Fruit fly (Drosophila melanogaster) S2 (cell line): Measurements from ENCODE around the gene CG11581.

Source experiments
- CG8478 ChIP-seq: fragments of >200 bp; optimal IDR thresholded peaks from 2 replicates; lab custom pipeline; 2018
- CTCF ChIP-seq, 2 experiments: fragments of >200 bp; optimal IDR thresholded peaks; 2 replicates each; lab custom pipeline; 2018

CG11581 gene

dm6 chrX:14193013-14193412 is 16.3 kb downstream of the CG11581 start, which contains the start of gene yl:
Gene yl (plus strand): TSS chrX:14193214.
- TF ChIP-seq CTCF (optimal IDR thresholded peaks at IDR 0.05; lab: Kevin White, UChicago) (no peak), CG8478 (no peak)

- TF ChIP-seq CTCF (optimal IDR thresholded peaks at IDR 0.05; lab: Kevin White, UChicago), result no peak
- TF ChIP-seq CG8478, result no peak
These were observed 23.3 kb downstream of the CG11581 start, which contains the start of gene CG11590 for dm6 chrX:14199967-14200531. Gene CG11590 (plus strand): TSS chrX:14200178.

- TF ChIP-seq CTCF (optimal IDR thresholded peaks at IDR 0.05; lab: Kevin White, UChicago) (no peak), CG8478 (no peak)
These were observed 24.5 kb downstream of the CG11581 start, which contains the start of gene Prp16 for dm6 chrX:14201178-14201577. Gene Prp16 (plus strand): TSS chrX:14201362.

DNA sequence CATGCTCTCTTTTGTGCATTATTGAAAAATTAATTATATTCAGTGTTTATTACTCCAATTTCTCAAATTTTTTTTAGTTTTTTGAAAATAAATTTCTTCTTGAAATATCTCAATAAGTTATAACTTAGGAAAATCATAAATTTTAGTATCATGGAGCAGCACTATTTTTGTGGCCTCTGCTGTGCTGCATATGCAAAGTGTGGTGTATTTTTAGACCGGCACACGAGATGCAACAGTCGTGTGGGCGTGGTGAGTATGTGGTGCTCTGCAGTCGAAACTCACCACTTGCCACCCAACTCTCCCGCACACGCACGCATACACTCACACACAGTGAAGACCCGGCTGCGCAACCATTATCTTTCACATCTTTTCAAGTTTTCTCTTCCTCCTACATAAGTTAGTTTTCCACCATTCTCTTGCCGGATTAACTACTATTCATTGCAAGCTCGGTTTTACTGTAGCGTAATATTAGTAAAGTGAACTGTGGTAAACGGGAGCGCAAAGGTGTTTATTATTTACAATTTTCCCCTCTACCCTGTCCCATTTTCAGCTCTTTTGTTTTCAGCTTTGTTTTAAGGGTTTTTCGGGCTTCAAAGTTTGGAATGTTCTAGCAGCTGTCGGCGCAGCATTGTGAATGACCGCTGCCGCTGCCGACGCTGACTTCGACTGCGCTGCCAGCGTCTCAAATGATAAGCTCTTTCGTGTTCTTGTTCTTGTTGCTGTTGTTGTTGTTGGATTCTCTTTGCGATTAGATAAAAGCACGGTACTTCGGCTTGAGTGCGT is 31.9 kb downstream of the CG11581 start:
- no peak for TF ChIP-seq CTCF (optimal IDR thresholded peaks at IDR 0.05; lab: Kevin White, UChicago)

DNA sequence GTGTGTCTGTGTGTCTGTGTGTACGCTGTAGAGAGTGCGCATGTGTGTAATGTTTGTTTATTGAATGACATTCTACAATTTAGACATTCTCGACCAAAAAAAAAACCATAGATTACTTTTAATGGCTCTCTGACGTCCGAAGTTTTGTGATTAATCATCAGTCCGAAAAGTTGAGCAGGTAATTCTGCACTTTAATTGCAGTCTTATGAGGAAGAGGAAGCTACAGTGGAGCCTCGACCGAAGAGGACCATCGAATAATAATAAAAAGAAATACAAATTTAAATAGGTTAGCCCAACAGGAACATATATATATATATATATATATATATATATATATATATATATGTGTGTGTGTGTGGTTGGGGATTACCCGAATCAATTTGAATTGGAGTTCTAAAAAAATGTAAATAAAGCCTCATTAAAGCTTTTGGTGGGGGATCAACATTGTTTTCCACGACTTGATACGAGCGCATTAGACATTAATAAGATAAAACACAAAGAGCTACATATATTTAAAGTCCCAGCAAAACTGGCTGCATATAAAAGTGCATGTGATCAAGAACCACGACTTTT is 32.6 kb downstream of the CG11581 start:
- no peak for TF ChIP-seq CTCF (optimal IDR thresholded peaks at IDR 0.05; lab: Kevin White, UChicago)
- TF ChIP-seq CG8478, result no peak

DNA sequence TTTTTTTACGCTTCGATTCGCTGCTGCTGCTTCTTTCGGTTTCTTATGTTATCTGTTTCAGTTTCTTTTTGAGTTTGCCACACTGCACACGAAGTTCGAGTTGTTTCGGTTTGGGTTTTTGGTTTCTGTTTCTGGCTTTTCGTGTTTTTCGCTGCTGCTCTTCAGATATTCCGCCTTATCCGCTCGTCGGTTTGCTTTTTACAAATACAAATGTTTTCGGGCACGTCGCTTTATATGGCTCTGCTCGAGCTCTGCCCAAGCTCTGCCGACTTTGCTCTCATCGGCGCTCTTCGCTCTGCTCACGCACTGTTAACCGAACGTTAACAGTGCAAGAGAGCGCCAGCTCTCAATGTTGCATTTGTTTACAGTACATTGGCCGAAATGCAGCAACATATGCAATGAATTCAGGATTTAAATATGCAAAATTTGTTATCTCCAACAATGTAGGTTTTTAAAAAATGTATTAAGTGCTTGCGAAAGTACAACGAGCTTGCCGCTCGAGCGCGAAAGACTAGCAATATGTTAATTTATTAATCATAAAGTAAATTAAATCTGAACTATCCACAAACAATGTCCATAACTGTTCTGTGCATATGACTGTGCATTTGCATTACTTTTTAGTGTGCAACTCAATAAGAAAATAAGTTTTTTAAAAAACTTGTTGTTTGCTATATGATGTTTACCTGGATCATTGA is 34.7 kb downstream of the CG11581 start:
- no peak for TF ChIP-seq CTCF (optimal IDR thresholded peaks at IDR 0.05; lab: Kevin White, UChicago)
- TF ChIP-seq CG8478, result no peak

DNA sequence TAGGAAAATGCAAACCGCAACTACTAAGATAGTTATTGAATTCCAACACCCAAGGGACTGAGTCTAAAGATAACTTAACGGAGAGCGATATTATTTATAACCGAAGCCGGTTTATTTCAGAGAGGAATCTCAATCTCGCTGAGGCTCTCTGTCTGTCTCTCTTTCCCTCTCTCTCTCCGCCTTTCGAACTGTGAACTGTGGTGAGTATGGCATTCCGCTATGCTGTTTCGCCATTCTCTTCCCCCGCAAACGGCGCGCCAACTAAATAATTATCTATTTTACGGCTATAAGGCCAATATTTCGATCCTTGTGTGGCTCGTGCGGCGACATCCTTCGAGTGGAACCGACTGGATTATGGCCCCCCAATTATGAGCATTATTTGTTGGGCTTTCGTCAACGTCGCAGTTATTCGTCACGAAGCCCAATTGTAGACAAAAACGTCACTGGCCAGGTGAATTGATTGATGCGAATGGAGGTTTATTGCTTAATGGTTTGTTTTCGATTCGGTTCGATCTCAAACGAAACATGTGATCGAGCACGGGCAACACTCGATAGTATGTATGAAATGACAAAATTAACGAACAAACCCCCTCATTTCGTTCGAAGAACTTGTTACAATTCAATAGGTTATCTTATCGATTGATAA is 35.5 kb downstream of the CG11581 start:
- TF ChIP-seq CTCF (optimal IDR thresholded peaks at IDR 0.05; lab: Kevin White, UChicago), result no peak

DNA sequence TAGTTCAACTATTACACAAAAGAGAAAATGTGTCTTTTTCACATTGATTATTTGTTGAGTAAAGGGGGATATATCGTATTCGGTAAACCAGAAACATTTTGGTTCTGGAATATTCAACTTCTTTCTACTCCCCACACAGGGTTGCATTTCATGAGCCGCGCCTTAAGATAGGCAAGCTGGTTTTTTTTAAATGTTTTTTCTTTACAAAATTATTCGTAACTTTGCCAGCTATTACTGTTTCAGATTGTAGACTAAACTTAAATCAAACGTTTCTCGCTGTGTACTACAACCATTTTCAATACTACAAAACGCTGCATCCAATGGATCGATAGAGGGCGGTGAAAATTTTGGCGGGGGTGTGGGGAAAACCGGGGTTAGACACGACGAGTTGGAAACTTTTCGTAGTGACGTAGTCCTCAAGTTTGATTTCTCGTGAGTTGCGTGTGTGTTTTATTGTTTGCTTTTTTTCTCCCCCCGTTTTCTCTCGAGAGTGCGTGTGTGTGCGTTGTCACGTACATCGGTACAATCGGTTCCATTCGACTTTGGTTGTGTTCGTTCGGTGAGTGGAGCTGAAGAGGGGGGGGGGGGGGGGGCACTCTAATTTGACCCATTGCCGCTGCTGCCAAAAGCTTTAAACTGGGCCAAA is 36.9 kb downstream of the CG11581 start:
- TF ChIP-seq CG8478 (no peak), CTCF (optimal IDR thresholded peaks at IDR 0.05; lab: Kevin White, UChicago) (no peak)

DNA sequence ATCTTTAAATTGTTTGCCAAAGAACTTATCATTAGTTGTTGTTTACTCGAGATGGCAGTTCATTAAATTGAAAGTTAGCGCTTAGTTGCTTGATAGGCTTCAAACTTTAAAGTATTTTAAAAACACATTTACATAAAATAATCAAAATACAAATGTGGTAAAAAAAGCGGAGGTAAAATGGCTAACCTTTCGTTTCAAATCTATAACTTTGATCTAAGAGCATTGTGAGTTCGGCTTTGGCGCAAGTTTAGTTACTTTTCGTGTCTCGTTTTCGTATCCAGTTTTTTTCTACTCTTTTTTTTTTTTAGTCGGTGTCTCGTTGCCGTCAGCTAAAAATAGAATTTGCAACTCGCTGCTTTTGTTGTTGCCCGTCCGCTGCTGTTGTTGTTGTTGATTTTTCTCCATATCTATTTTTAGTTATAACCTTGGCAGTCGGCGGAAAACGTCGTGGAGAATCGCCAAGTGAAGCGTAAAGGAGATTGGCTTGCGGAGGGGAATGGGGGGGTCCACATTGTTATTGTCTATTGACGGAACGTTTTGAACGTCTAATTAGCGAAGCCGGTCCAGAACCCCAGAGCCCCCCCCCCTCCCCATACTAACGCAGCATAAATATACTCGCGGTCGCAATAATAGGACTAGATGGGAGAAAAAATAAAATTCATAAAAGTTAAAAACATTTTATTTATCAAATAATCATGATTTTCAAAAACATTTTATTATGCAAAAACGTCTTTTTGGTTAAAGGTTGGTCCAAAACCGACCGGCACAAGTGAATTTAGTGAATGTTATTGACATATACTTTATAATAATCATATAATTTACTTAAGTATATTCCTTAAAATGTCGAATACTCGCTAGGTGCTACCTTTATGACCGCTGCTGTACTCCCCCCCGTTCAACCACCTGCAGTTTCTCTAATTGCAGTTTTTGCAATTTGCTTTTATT is 38.1 kb downstream of the CG11581 start:
- TF ChIP-seq CTCF (optimal IDR thresholded peaks at IDR 0.05; lab: Kevin White, UChicago), result no peak
- TF ChIP-seq CG8478, result no peak

- no peak for TF ChIP-seq CTCF (optimal IDR thresholded peaks at IDR 0.05; lab: Kevin White, UChicago)
- TF ChIP-seq CG8478, result no peak
These were observed 39.1 kb downstream of the CG11581 start for dm6 chrX:14215834-14216233.

DNA sequence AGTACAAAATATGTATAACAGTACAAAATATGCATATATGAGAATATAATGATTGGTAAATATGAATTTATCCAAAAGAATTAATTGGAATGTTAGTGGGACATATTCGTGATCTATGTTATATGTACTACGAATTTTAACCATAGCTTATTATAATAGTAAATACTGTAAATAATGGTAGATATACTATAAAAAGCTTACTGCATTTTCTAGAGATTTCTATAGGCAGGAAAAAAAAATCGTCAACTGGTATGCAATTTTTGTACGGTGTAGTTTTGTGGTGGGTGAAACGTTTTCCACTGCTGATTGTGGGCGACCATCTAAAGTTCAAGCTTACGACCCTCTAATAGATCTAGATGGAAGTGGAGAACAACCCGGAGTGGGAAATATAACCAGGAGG is 40.1 kb downstream of the CG11581 start:
- TF ChIP-seq CG8478 (no peak), CTCF (optimal IDR thresholded peaks at IDR 0.05; lab: Kevin White, UChicago) (no peak)

- TF ChIP-seq CG8478, result no peak
- TF ChIP-seq CTCF (optimal IDR thresholded peaks at IDR 0.05; lab: Kevin White, UChicago), result no peak
These were observed 41.3 kb downstream of the CG11581 start for dm6 chrX:14218045-14218483.

dm6 chrX:14221182-14221581 is 44.5 kb downstream of the CG11581 start:
- TF ChIP-seq CTCF (optimal IDR thresholded peaks at IDR 0.05; lab: Kevin White, UChicago), result no peak
- no peak for TF ChIP-seq CG8478

DNA sequence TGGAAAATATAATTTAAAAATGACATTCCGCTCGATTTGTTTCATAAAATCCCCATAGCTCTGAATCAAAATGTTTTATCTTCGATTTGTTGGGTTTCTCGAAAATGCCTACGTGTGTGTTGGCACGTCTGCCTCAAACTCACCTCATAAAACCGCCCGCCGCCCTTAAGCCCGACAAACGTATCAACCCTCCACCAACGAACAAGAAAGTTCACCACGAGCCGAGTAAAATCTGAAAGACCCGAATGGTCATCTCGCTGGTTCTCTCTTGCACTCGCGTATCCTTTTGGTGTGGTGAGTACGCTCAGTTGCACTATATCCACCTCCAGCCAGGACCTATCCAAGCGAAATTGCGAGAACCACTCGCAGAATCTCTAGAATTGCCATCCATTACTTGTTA is 45.3 kb downstream of the CG11581 start:
- TF ChIP-seq CG8478 (no peak), CTCF (optimal IDR thresholded peaks at IDR 0.05; lab: Kevin White, UChicago) (no peak)
